Fruit fly (Drosophila melanogaster) whole organism, embryonic: ENCODE measurements around the gene CG12206.
A peak's percentile ranks its signal among the peaks of the same experiment; 100 is the strongest.

Experiments
- Bgb ChIP-seq: fragments of 200-800 bp; sonication (Bioruptor generic); IDR thresholded peaks from 2 replicates; pipeline ENCODE4 v1.3.6; 2022; ENCODE audit warnings: missing biosample characterization, missing genetic modification characterization; ENCODE audit not compliant: partially characterized antibody
- CG11695 ChIP-seq: fragments of 200-800 bp; sonication (Bioruptor generic); IDR thresholded peaks from 3 replicates; pipeline ENCODE4 v1.3.6; 2022; ENCODE audit warnings: missing biosample characterization, missing genetic modification characterization
- CG12219 ChIP-seq: fragments of 200-800 bp; sonication (Bioruptor generic); optimal IDR thresholded peaks from 3 replicates; lab custom pipeline; 2018; ENCODE audit warnings: missing biosample characterization, mild to moderate bottlenecking, missing genetic modification characterization
- CG12391 ChIP-seq: fragments of 200-800 bp; sonication (Bioruptor generic); optimal IDR thresholded peaks from 3 replicates; lab custom pipeline; 2018; ENCODE audit warnings: missing biosample characterization, mild to moderate bottlenecking, missing genetic modification characterization, moderate library complexity
- CG13296 ChIP-seq: fragments of 200-800 bp; sonication (Bioruptor generic); optimal IDR thresholded peaks from 3 replicates; lab custom pipeline; 2018; ENCODE audit warnings: missing biosample characterization, mild to moderate bottlenecking, missing genetic modification characterization
- CG13624 ChIP-seq: fragments of 200-800 bp; sonication (Bioruptor generic); optimal IDR thresholded peaks from 2 replicates; lab custom pipeline; 2016; ENCODE audit warnings: missing biosample characterization, missing genetic modification characterization
- CG15011 ChIP-seq: fragments of 200-800 bp; sonication (Bioruptor generic); optimal IDR thresholded peaks from 3 replicates; lab custom pipeline; 2018; ENCODE audit warnings: missing biosample characterization, mild to moderate bottlenecking, missing genetic modification characterization
- CG18262 ChIP-seq: fragments of 200-800 bp; optimal IDR thresholded peaks from 3 replicates; lab custom pipeline; 2019; ENCODE audit warnings: missing biosample characterization, mild to moderate bottlenecking, missing genetic modification characterization, moderate library complexity
- CG18476 ChIP-seq: fragments of 200-800 bp; sonication (Bioruptor generic); optimal IDR thresholded peaks from 2 replicates; lab custom pipeline; 2016; ENCODE audit warnings: missing biosample characterization, mild to moderate bottlenecking, missing genetic modification characterization
- CG18619 ChIP-seq: fragments of 200-800 bp; sonication (Bioruptor generic); optimal IDR thresholded peaks from 3 replicates; lab custom pipeline; 2017; ENCODE audit warnings: missing biosample characterization, mild to moderate bottlenecking, missing genetic modification characterization
- CG2889 ChIP-seq: fragments of 200-800 bp; sonication (Bioruptor generic); IDR thresholded peaks from 3 replicates; pipeline ENCODE4 v1.3.6; 2022; ENCODE audit warnings: missing biosample characterization, missing genetic modification characterization
- CG31388 ChIP-seq: fragments of 200-800 bp; sonication (Bioruptor generic); optimal IDR thresholded peaks from 2 replicates; lab custom pipeline; 2016; ENCODE audit warnings: missing biosample characterization, missing genetic modification characterization
- CG32772 ChIP-seq: fragments of 200-800 bp; sonication (Bioruptor generic); IDR thresholded peaks from 2 replicates; pipeline ENCODE4 v1.3.6; 2022; ENCODE audit warnings: missing biosample characterization, missing genetic modification characterization
- CG3726 ChIP-seq: fragments of 200-800 bp; sonication (Bioruptor generic); IDR thresholded peaks from 3 replicates; pipeline ENCODE4, ENCODE4 v1.3.6; 2022; ENCODE audit warnings: missing biosample characterization, missing genetic modification characterization
- CG4404 ChIP-seq: fragments of 200-800 bp; sonication (Bioruptor generic); IDR thresholded peaks from 2 replicates; pipeline ENCODE4 v1.3.6; 2022; ENCODE audit warnings: missing biosample characterization, missing genetic modification characterization
- CG4854 ChIP-seq: fragments of 200-800 bp; sonication (Bioruptor generic); optimal IDR thresholded peaks from 2 replicates; lab custom pipeline; 2016; ENCODE audit warnings: missing biosample characterization, missing genetic modification characterization, inconsistent platforms
- CG6175 ChIP-seq: fragments of 200-800 bp; sonication (Bioruptor generic); IDR thresholded peaks from 3 replicates; pipeline ENCODE4 v1.3.6; 2022; ENCODE audit warnings: missing biosample characterization, missing genetic modification characterization
- CG7839 ChIP-seq: fragments of 200-800 bp; sonication (Bioruptor generic); optimal IDR thresholded peaks from 3 replicates; lab custom pipeline; 2018; ENCODE audit warnings: missing biosample characterization, mild to moderate bottlenecking, missing genetic modification characterization, moderate library complexity
- CG8089 ChIP-seq: fragments of 200-800 bp; sonication (Bioruptor generic); optimal IDR thresholded peaks from 3 replicates; lab custom pipeline; 2016; ENCODE audit warnings: missing biosample characterization, missing genetic modification characterization
- CG9215 ChIP-seq: fragments of 200-800 bp; sonication (Bioruptor generic); IDR thresholded peaks from 2 replicates; pipeline ENCODE4 v1.3.6; 2022; ENCODE audit warnings: missing biosample characterization, missing genetic modification characterization
- Dfd ChIP-seq, 2 experiments: fragments of >200 bp; optimal IDR thresholded peaks; 2 replicates each; lab custom pipeline; 2017; ENCODE audit warnings: missing biosample characterization in 2 of 2, missing genetic modification characterization in 2 of 2
- Doc3 ChIP-seq: fragments of 200-800 bp; sonication (Bioruptor generic); IDR thresholded peaks from 3 replicates; pipeline ENCODE4 v1.3.6; 2022; ENCODE audit warnings: missing biosample characterization, missing genetic modification characterization; ENCODE audit not compliant: partially characterized antibody
- Ets97D ChIP-seq: fragments of 200-800 bp; sonication (Bioruptor generic); optimal IDR thresholded peaks from 3 replicates; lab custom pipeline; 2016; ENCODE audit warnings: missing biosample characterization, missing genetic modification characterization
- Fer2 ChIP-seq: fragments of 200-800 bp; sonication (Bioruptor generic); optimal IDR thresholded peaks from 2 replicates; lab custom pipeline; 2018; ENCODE audit warnings: missing biosample characterization, mild to moderate bottlenecking, missing genetic modification characterization, moderate library complexity
- HLH54F ChIP-seq: fragments of 200-800 bp; sonication (Bioruptor generic); optimal IDR thresholded peaks from 3 replicates; lab custom pipeline; 2016; ENCODE audit warnings: missing biosample characterization, missing genetic modification characterization
- Hey ChIP-seq: fragments of 200-800 bp; sonication (Bioruptor generic); optimal IDR thresholded peaks from 3 replicates; lab custom pipeline; 2018; ENCODE audit warnings: missing biosample characterization, mild to moderate bottlenecking, missing genetic modification characterization
- Jarid2 ChIP-seq: fragments of 200-800 bp; sonication (Bioruptor generic); optimal IDR thresholded peaks from 3 replicates; lab custom pipeline; 2017; ENCODE audit warnings: mild to moderate bottlenecking, missing biosample characterization, missing genetic modification reagents, missing genetic modification characterization
- Max ChIP-seq: fragments of 200-800 bp; sonication (Bioruptor generic); optimal IDR thresholded peaks from 2 replicates; lab custom pipeline; 2016; ENCODE audit warnings: missing biosample characterization, mild to moderate bottlenecking, missing genetic modification characterization
- Mes4 ChIP-seq: fragments of 200-800 bp; sonication (Bioruptor generic); optimal IDR thresholded peaks from 2 replicates; lab custom pipeline; 2016; ENCODE audit warnings: missing biosample characterization, missing genetic modification characterization
- Oli ChIP-seq: fragments of 200-800 bp; sonication (Bioruptor generic); optimal IDR thresholded peaks from 2 replicates; lab custom pipeline; 2018; ENCODE audit warnings: missing biosample characterization, mild to moderate bottlenecking, missing genetic modification characterization, moderate library complexity
- Stat92E ChIP-seq, 3 experiments: fragments of >200 bp in 2 of 3; fragments of 200-800 bp in 1 of 3; sonication (Bioruptor generic) in 1 of 3; optimal IDR thresholded peaks; 2 replicates each; lab custom pipeline; 2017 to 2019; ENCODE audit warnings: missing biosample characterization in 3 of 3, missing genetic modification characterization in 3 of 3, mild to moderate bottlenecking in 1 of 3, moderate library complexity in 1 of 3
- ato ChIP-seq: fragments of 200-800 bp; sonication (Bioruptor generic); IDR thresholded peaks from 2 replicates; pipeline ENCODE4 v1.3.6; 2022; ENCODE audit warnings: missing biosample characterization, missing genetic modification characterization; ENCODE audit not compliant: partially characterized antibody
- bcd ChIP-seq: fragments of 200-800 bp; sonication (Bioruptor generic); optimal IDR thresholded peaks from 2 replicates; lab custom pipeline; 2017; ENCODE audit warnings: missing biosample characterization, mild to moderate bottlenecking, missing genetic modification characterization
- ems ChIP-seq: fragments of 200-800 bp; sonication (Bioruptor generic); optimal IDR thresholded peaks from 3 replicates; lab custom pipeline; 2016; ENCODE audit warnings: missing biosample characterization, missing genetic modification characterization
- gsb ChIP-seq: fragments of 200-800 bp; sonication (Bioruptor generic); IDR thresholded peaks from 2 replicates; pipeline ENCODE4 v1.3.6; 2022; ENCODE audit warnings: missing biosample characterization, missing genetic modification characterization
- ham ChIP-seq: fragments of 200-800 bp; sonication (Bioruptor generic); IDR thresholded peaks from 2 replicates; pipeline ENCODE4 v1.3.6; 2022; ENCODE audit warnings: missing biosample characterization, missing genetic modification characterization
- inv ChIP-seq: fragments of 200-800 bp; sonication (Bioruptor generic); IDR thresholded peaks from 2 replicates; pipeline ENCODE4 v1.3.6; 2022; ENCODE audit warnings: missing biosample characterization, missing genetic modification characterization; ENCODE audit not compliant: partially characterized antibody
- jigr1 ChIP-seq: fragments of 200-800 bp; sonication (Bioruptor generic); IDR thresholded peaks from 3 replicates; pipeline ENCODE4 v1.3.6; 2022; ENCODE audit warnings: missing biosample characterization, missing genetic modification characterization
- kah ChIP-seq: fragments of 200-800 bp; sonication (Bioruptor generic); optimal IDR thresholded peaks from 2 replicates; lab custom pipeline; 2018; ENCODE audit warnings: missing biosample characterization, mild to moderate bottlenecking, missing genetic modification characterization
- lmd ChIP-seq: fragments of 200-800 bp; sonication (Bioruptor generic); IDR thresholded peaks from 2 replicates; pipeline ENCODE4 v1.3.6; 2022; ENCODE audit warnings: missing biosample characterization, missing genetic modification characterization
- nom ChIP-seq: fragments of 200-800 bp; sonication (Bioruptor generic); optimal IDR thresholded peaks from 2 replicates; lab custom pipeline; 2017; ENCODE audit warnings: missing biosample characterization, missing genetic modification characterization, mild to moderate bottlenecking, moderate library complexity, missing genetic modification reagents
- oc ChIP-seq: fragments of 200-800 bp; sonication (Bioruptor generic); optimal IDR thresholded peaks from 2 replicates; lab custom pipeline; 2018; ENCODE audit warnings: missing biosample characterization, mild to moderate bottlenecking, missing genetic modification characterization, moderate library complexity
- pb ChIP-seq: fragments of 200-800 bp; sonication (Bioruptor generic); optimal IDR thresholded peaks from 3 replicates; lab custom pipeline; 2016; ENCODE audit warnings: missing biosample characterization, missing genetic modification characterization
- scrt ChIP-seq: fragments of 200-800 bp; sonication (Bioruptor generic); optimal IDR thresholded peaks from 2 replicates; lab custom pipeline; 2018; ENCODE audit warnings: missing biosample characterization, mild to moderate bottlenecking, missing genetic modification characterization, moderate library complexity
- slbo ChIP-seq: fragments of 200-800 bp; sonication (Bioruptor generic); IDR thresholded peaks from 2 replicates; pipeline ENCODE4 v1.3.6; 2022; ENCODE audit warnings: missing biosample characterization, missing genetic modification characterization
- slou ChIP-seq: fragments of 200-800 bp; sonication (Bioruptor generic); optimal IDR thresholded peaks from 3 replicates; lab custom pipeline; 2016; ENCODE audit warnings: missing biosample characterization, missing genetic modification characterization
- sqz ChIP-seq: fragments of 200-800 bp; sonication (Bioruptor generic); optimal IDR thresholded peaks from 3 replicates; lab custom pipeline; 2018; ENCODE audit warnings: missing biosample characterization, mild to moderate bottlenecking, missing genetic modification characterization
- tio ChIP-seq: fragments of 200-800 bp; sonication (Bioruptor generic); optimal IDR thresholded peaks from 2 replicates; lab custom pipeline; 2017; ENCODE audit warnings: missing biosample characterization, missing genetic modification characterization, inconsistent platforms
- tna ChIP-seq: fragments of 200-800 bp; sonication (Bioruptor generic); IDR thresholded peaks from 2 replicates; pipeline ENCODE4 v1.3.6; 2022; ENCODE audit warnings: missing biosample characterization, missing genetic modification characterization; ENCODE audit not compliant: partially characterized antibody
- wdn ChIP-seq: fragments of 200-800 bp; sonication (Bioruptor generic); IDR thresholded peaks from 2 replicates; pipeline ENCODE4 v1.3.6; 2022; ENCODE audit warnings: missing biosample characterization, missing genetic modification characterization

CG12206 gene

DNA sequence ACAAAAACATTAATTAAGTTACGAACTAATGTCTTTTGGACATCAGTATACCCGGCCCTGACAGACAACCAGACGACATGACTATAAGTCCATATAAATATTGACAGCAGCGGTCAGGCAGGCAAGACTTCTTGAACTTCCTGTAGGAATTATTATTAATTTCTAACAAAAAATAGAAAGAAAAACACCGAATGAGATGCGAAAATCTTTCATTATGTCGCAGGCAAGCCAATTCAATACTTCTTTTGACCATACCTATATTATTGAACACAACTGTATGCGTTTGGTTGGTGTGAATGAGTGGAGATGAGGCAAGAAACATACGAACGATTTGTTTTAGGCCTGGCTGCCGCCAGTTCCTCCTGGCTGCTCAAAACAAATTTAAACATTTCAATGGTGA lies 49.4 kb downstream of the CG12206 start (continued):
- TF ChIP-seq CG9215 (GFP tag; lab: Robert Waterston, UW) = peak; percentile 52; the same call in 1 of the 2 replicates
- TF ChIP-seq CG32772 (GFP tag; lab: Robert Waterston, UW) = peak; percentile 87
- no peak for TF ChIP-seq CG31388
- peak; percentile 91 for TF ChIP-seq CG11695 (GFP tag; lab: Robert Waterston, UW)
- TF ChIP-seq Max = peak; percentile 30
- TF ChIP-seq ems = peak; percentile 86
- TF ChIP-seq slbo (GFP tag; lab: Robert Waterston, UW) = peak; percentile 84
- peak; percentile 34 for TF ChIP-seq Ets97D
- TF ChIP-seq CG15011 (GFP tag; lab: Kevin White, UChicago) = peak; percentile 45
- TF ChIP-seq Bgb (GFP tag; lab: Robert Waterston, UW) = no peak
- peak; percentile 71; the same call in 2 of the 3 replicates for TF ChIP-seq CG3726
- peak; percentile 84 for TF ChIP-seq CG12219
- TF ChIP-seq CG4404 (GFP tag; lab: Robert Waterston, UW) = peak; percentile 53
- TF ChIP-seq CG7839 (tag; lab: Kevin White, UChicago) = peak; percentile 89
- no peak for TF ChIP-seq Hey (tag; lab: Kevin White, UChicago)
- TF ChIP-seq scrt (GFP tag; lab: Kevin White, UChicago) = peak; percentile 74
- peak; percentile 46 for TF ChIP-seq gsb (GFP tag; lab: Robert Waterston, UW)
- TF ChIP-seq ato = no peak
- TF ChIP-seq bcd (GFP tag; lab: Kevin White, UChicago) = peak; percentile 78
- TF ChIP-seq Doc3 (GFP tag; lab: Robert Waterston, UW) = no peak
- TF ChIP-seq CG13296 (GFP tag; lab: Kevin White, UChicago) = peak; percentile 52
- no peak for TF ChIP-seq ham (GFP tag; lab: Robert Waterston, UW)
- peak; percentile 70; the same call in 2 of the 3 replicates for TF ChIP-seq jigr1 (GFP tag; lab: Robert Waterston, UW)
- TF ChIP-seq tna (GFP tag; lab: Robert Waterston, UW) = no peak
- TF ChIP-seq Jarid2 (GFP tag; lab: Kevin White, UChicago) = peak; percentile 45
- peak; percentile 66 for TF ChIP-seq CG8089 (GFP tag; lab: Kevin White, UChicago)
- TF ChIP-seq inv (GFP tag; lab: Robert Waterston, UW) = no peak
- peak; percentile 42 for TF ChIP-seq sqz (GFP tag; lab: Kevin White, UChicago)
- no peak for TF ChIP-seq Stat92E (GFP tag; optimal IDR thresholded peaks at IDR 0.05; lab: Kevin White, UChicago)
- TF ChIP-seq oc (tag; lab: Kevin White, UChicago) = peak; percentile 83
- peak; percentile 58 for TF ChIP-seq CG18476 (GFP tag; lab: Kevin White, UChicago)
- TF ChIP-seq CG13624 (GFP tag; lab: Kevin White, UChicago) = peak; percentile 66
- TF ChIP-seq lmd (GFP tag; lab: Robert Waterston, UW) = peak; percentile 87
- peak; percentile 71 for TF ChIP-seq wdn (GFP tag; lab: Robert Waterston, UW)
- peak; percentile 63 for TF ChIP-seq HLH54F (GFP tag; lab: Kevin White, UChicago)
- TF ChIP-seq CG18262 (tag; lab: Kevin White, UChicago) = peak; percentile 81
- peak; percentile 67 for TF ChIP-seq CG4854
- TF ChIP-seq tio (GFP tag; lab: Kevin White, UChicago) = peak; percentile 63
- TF ChIP-seq Dfd (GFP tag; optimal IDR thresholded peaks at IDR 0.05; lab: Kevin White, UChicago) = no peak
- no peak for TF ChIP-seq nom (GFP tag; lab: Kevin White, UChicago)
- TF ChIP-seq kah = peak; percentile 42
- TF ChIP-seq slou (GFP tag; lab: Kevin White, UChicago) = peak; percentile 42
- 0 out of 3 replicates have a peak, but pooled peaks have one; percentile 46 for TF ChIP-seq CG6175
- peak; percentile 69 for TF ChIP-seq CG18619 (GFP tag; lab: Kevin White, UChicago)
- no peak for TF ChIP-seq pb (GFP tag; lab: Kevin White, UChicago)
- peak; percentile 71 for TF ChIP-seq Mes4 (GFP tag; lab: Kevin White, UChicago)
- peak; percentile 81 for TF ChIP-seq CG2889 (GFP tag; lab: Robert Waterston, UW)
- peak; percentile 84 for TF ChIP-seq CG12391 (tag; lab: Kevin White, UChicago)
- peak; percentile 91 for TF ChIP-seq Oli
- TF ChIP-seq Fer2 (tag; lab: Kevin White, UChicago) = no peak
